Worm (Caenorhabditis elegans): ENCODE data around the gene F11A10.5.
"Not testable (repeated sequence)": the region's sequence is repeated elsewhere in the genome, so short reads cannot be mapped to it uniquely, and the experiment has no call there.

F11A10.5 gene

DNA sequence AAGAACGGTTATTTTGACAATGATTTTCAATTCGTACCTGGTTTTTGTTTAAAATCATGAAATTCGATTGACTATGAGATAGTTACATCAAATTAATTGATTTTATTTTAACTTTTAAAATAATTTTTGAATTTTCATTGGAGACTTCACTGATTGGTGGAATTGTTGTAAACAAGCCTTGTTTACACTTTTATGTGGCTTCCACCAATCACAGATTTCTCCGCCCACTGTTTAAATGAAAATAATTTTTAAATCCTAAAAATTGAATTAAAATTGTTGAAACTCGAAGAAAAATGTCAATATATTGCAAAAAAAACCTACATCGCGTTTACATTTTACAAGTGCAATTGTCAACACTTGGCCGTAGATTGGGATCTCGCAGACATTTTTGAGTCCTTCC lies 26.6 kb downstream of the F11A10.5 start:
- TF ChIP-seq unc-62 (GFP tag; optimal IDR thresholded peaks at IDR 0.05), result no peak

- TF ChIP-seq unc-62 (GFP tag; optimal IDR thresholded peaks at IDR 0.05), result no peak
These were observed 27.2 kb downstream of the F11A10.5 start, which contains the start of the genes ddb-1 and M18.6 for ce11 chrIV:12121076-12121475. TSS of gene ddb-1 (minus strand) at chrIV:12121165. TSS of gene M18.6 (plus strand) at chrIV:12121310.

- TF ChIP-seq unc-62 (GFP tag; optimal IDR thresholded peaks at IDR 0.05), result no peak
These were observed 29.1 kb downstream of the F11A10.5 start, which contains the start of gene aly-3 for ce11 chrIV:12122874-12123664. TSS of gene aly-3 (plus strand) at chrIV:12123282.

DNA sequence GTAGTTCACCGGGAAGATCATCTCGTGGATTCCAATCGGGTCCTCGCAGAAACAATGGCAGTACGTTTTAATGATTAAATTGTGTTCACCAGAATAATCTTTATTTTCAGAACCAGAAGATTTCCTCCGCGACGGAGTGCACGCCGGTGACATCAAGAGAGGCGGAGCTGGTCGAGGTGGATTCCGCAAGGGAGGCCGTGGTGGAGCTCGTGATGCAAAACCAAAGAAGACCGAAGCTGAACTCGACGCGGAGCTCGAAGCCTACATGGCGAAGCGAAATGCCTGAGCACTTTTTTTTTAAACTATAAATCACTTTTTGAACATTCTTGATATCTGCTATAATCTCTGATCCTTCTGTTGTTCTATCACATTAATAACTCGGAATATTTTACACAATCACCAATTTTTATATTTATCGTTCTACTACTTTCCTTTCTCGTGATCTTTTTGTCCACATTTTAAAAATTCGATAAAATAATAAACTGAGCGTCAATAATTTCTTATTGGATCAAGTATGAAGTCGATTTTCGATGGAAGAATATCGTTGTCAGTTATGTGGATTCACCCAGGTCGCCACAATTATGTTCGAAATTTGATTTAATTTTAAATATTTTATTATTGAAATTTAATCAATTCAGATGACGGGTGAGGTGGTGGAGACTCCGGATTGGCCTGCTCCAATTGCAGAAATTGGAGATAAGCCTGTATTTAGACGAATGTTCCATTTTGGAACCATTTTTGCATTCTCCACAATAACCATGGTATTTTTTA lies 30.6 kb downstream of the F11A10.5 start, which contains the start of gene dhhc-6:
TSS of gene dhhc-6 (plus strand) at position 639 of the 771 bp plus-strand sequence.
- no peak for TF ChIP-seq unc-62 (GFP tag; optimal IDR thresholded peaks at IDR 0.05)

DNA sequence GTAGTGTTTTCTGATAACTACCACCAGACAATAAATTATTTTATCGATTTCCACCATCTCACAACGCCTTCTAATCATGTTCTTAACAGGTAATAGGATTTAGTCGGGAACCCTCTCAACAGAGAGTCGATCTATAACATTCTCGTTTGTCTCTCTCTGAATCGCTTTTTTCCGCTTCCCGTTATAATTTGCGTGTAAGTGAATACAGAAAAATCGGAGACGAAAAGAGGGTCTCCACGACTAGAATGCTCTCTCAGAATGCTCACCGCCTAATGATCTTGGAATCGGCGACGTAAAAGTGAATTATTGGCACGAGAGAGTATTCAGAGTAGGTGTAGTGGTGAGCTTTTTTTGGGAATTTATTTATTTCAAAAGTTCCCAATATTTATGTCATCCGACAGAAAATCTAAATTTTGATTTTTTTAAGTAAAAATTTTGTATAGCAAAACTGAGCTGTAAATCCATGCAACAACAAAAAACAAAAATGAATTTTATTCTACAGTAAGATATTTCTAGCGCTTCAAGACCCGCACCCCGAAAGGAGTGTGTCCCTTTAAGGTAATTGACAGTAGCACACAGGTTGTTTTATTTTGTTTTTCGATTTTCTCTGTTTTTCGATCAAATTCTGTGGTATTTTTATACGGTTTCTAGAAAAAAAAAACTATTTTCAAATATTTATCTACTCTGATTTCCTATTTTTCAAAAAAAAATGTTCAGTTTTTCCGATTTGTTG lies 33.0 kb downstream of the F11A10.5 start:
- TF ChIP-seq unc-62 (GFP tag; optimal IDR thresholded peaks at IDR 0.05), result no peak

DNA sequence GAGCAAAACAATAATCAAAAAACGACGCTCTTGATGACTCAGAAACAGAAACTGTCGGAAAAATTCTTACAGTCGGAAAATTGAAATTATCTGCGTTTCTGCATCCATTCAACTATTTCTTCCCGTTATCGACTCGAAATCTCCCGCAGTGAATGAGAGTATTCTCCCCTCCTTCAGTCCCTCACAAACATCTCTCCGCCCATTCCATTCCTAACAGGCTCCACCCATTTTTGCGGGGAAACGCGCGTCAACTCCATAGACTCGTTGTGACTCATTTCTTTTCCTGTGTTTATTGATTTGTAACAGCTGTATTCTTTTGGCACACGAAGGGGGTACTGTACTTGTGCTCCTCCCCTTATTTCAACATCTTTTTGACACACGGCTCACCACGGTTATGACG lies 33.9 kb downstream of the F11A10.5 start:
- TF ChIP-seq unc-62 (GFP tag; optimal IDR thresholded peaks at IDR 0.05), result no peak

ce11 chrIV:12128708-12129107 lies 34.8 kb downstream of the F11A10.5 start:
- no peak for TF ChIP-seq unc-62 (GFP tag; optimal IDR thresholded peaks at IDR 0.05)

- no peak for TF ChIP-seq unc-62 (GFP tag; optimal IDR thresholded peaks at IDR 0.05)
These were observed 35.3 kb downstream of the F11A10.5 start, which contains the start of gene lin-24 for ce11 chrIV:12129204-12129603. TSS of gene lin-24 (plus strand) at chrIV:12129504.

- no peak for TF ChIP-seq unc-62 (GFP tag; optimal IDR thresholded peaks at IDR 0.05)
These were observed 37.6 kb downstream of the F11A10.5 start for ce11 chrIV:12131308-12132072.

- TF ChIP-seq unc-62 (GFP tag; optimal IDR thresholded peaks at IDR 0.05), result no peak
These were observed 39.9 kb downstream of the F11A10.5 start for ce11 chrIV:12133776-12134175.

DNA sequence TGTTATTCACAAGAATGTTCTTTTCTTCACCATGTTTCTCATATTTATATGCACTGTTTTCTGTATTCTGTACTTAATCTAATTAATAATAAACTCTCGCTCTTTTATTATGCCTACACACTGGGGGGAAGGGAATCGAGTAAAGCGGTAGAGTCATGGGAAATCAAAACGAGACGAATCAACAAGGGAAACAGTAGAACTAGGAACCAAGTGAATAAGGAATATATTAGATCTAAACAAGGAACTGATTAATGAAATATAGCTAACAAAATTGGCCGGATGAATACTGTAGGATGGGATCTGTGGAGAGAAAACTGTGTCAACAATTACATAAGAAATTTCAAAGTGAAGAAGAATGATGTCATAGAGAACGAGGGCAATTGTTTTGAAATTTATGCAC lies 41.1 kb downstream of the F11A10.5 start:
- TF ChIP-seq unc-62 (GFP tag; optimal IDR thresholded peaks at IDR 0.05), result no peak

ce11 chrIV:12138093-12138492 lies 44.2 kb downstream of the F11A10.5 start, which contains the start of gene B0001.4:
TSS of gene B0001.4 (minus strand) at chrIV:12138193.
- TF ChIP-seq unc-62 (GFP tag; optimal IDR thresholded peaks at IDR 0.05), result not testable (repeated sequence)

DNA sequence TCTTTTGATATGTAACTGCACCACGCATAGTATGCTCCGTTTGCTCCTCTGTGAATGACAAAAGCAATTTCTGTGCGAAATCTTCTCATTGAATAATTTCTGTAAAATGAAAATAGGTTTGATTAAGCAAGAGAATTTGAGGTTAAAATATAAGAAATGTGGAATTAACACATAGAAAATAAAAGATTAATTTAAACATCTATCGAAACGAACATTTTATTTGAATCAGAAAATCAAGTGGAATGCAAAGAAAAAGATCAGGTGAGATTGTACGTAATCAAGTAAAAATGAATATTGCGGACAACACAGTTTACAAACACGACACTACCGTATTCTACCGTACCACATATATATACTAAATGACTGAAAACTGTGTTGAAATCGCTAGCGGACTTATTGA lies 47.0 kb downstream of the F11A10.5 start, which contains the start of gene B0001.8:
TSS of gene B0001.8 (minus strand) at position 101 of the 400 bp plus-strand sequence.
- no peak for TF ChIP-seq unc-62 (GFP tag; optimal IDR thresholded peaks at IDR 0.05)

- TF ChIP-seq unc-62 (GFP tag; optimal IDR thresholded peaks at IDR 0.05), result no peak
These were observed 49.3 kb downstream of the F11A10.5 start, which contains the start of gene B0001.5 for ce11 chrIV:12143231-12143630. TSS of gene B0001.5 (minus strand) at chrIV:12143331.

DNA sequence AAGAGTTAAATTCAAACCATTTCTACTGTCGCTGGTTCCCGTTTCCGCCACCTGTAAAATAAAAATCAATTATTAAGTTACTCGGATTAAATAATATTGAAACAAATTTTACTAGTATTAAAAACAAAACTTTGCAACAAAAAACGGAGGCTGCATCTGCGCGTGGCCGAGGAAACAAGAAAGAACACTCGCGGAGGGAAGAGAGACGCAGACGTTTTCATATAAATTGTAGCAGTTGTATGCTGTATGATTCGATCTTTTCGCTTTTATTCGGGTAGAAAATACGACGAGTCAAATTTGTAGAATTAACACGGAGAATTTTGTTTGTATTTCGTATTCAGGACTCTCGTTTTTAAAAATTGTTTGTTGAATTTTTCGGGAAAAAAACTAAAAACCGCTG lies 51.8 kb downstream of the F11A10.5 start, which contains the start of gene B0001.3:
TSS of gene B0001.3 (minus strand) at position 55 of the 400 bp plus-strand sequence.
- TF ChIP-seq unc-62 (GFP tag; optimal IDR thresholded peaks at IDR 0.05), result no peak

Measured in whole organism, dauer.